Worm (Caenorhabditis elegans): ENCODE measurements around the gene srh-20.

Gene srh-20

DNA sequence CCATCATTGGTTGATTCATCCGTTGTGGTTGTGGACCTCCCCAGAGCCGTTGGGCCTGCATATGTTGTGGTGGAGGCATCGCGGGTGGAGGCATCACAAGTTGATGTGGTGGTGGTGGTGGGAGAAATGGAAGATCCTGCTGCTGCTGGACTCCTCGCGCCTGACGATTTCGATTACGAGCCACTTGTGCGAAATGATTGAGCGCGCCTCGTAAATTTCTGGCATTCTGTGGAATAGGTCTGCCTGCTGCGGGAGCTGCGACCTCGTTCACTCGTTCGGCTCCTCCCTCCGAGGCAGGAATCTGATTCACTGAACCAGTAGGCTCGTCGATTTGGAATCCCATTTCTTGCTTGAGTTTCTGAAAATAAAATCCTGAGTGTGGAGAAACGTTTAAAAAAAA, 36.0 kb downstream of the srh-20 start:
- no peak for TF ChIP-seq flt-1 (GFP tag; IDR thresholded peaks at IDR 0.05)
- 0 out of 2 replicates have a peak, but pooled peaks have one; percentile 30 for TF ChIP-seq scrt-1 (GFP tag; IDR thresholded peaks at IDR 0.05)

DNA sequence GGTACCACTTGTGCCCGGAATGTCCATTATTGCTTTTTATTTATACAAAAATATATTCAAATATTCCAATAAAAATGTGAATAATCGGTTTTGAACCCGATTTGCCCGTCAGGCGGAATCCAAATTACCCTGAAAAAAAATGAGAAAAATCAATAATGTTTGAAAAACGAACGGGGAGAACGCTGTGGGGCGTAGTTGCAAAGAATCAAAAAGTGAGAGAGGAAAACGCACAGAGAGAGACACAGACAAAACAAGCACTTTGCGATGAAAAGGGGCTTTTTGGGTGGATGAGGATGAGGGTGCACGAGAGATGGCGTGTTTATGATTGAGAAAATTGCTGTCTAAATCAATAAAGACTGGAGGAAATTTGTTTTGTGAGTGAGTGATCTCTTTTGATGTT, 38.2 kb downstream of the srh-20 start, which contains the start of gene tam-1:
Gene tam-1, minus strand, starts transcription at position 135 of the 400 bp plus-strand sequence.
- TF ChIP-seq ceh-36 (tag; optimal IDR thresholded peaks at IDR 0.05), result no peak
- TF ChIP-seq ceh-13 (GFP tag; optimal IDR thresholded peaks at IDR 0.05), result no peak
- no peak for TF ChIP-seq scrt-1 (GFP tag; IDR thresholded peaks at IDR 0.05)
- TF ChIP-seq flt-1 (GFP tag; IDR thresholded peaks at IDR 0.05), result no peak
- TF ChIP-seq sea-1 (GFP tag; conservative IDR thresholded peaks at IDR 0.05), result no peak
- TF ChIP-seq ets-7 (tag; optimal IDR thresholded peaks at IDR 0.05), result no peak
- peak; percentile 30 for TF ChIP-seq hmg-4 (GFP tag; optimal IDR thresholded peaks at IDR 0.05)
- no peak for TF ChIP-seq aly-1 (tag; optimal IDR thresholded peaks at IDR 0.05)
- TF ChIP-seq hmbx-1 (tag; optimal IDR thresholded peaks at IDR 0.05), result no peak
- no peak for TF ChIP-seq pes-1 (GFP tag; IDR thresholded peaks at IDR 0.05)
- TF ChIP-seq tra-4 (tag; optimal IDR thresholded peaks at IDR 0.05), result no peak
- TF ChIP-seq F13C5.2 (tag; optimal IDR thresholded peaks at IDR 0.05), result peak; percentile 39
- no peak for TF ChIP-seq tbx-37 (GFP tag; conservative IDR thresholded peaks at IDR 0.05)

DNA sequence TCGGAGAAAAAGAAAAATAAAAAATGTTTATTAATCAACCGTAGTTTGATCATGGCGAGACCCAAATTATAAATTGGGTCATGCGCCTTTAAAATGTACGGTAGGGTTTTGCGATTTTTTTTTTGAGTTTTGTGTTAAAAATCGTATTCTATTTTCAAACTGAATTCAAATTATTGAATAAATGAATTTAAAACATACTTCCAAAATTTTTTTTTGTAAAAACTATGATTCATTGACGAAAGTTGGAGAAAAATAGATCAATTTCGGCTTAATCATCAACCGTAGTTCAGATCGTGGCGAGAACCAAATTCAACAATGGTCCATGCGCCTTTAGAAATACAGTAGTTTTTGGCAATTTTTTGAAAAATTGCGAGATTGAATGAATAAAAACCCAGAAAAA, 38.9 kb downstream of the srh-20 start:
- no peak for TF ChIP-seq sea-1 (GFP tag; conservative IDR thresholded peaks at IDR 0.05)
- no peak for TF ChIP-seq hmbx-1 (tag; optimal IDR thresholded peaks at IDR 0.05)
- TF ChIP-seq aly-1 (tag; optimal IDR thresholded peaks at IDR 0.05), result no peak
- TF ChIP-seq ets-7 (tag; optimal IDR thresholded peaks at IDR 0.05), result no peak
- TF ChIP-seq ceh-13 (GFP tag; optimal IDR thresholded peaks at IDR 0.05), result no peak
- no peak for TF ChIP-seq B0310.2 (tag; optimal IDR thresholded peaks at IDR 0.05)
- TF ChIP-seq scrt-1 (GFP tag; IDR thresholded peaks at IDR 0.05), result no peak
- no peak for TF ChIP-seq ama-1 (optimal IDR thresholded peaks at IDR 0.05)
- no peak for TF ChIP-seq ceh-36 (tag; optimal IDR thresholded peaks at IDR 0.05)
- no peak for TF ChIP-seq flt-1 (GFP tag; IDR thresholded peaks at IDR 0.05)

DNA sequence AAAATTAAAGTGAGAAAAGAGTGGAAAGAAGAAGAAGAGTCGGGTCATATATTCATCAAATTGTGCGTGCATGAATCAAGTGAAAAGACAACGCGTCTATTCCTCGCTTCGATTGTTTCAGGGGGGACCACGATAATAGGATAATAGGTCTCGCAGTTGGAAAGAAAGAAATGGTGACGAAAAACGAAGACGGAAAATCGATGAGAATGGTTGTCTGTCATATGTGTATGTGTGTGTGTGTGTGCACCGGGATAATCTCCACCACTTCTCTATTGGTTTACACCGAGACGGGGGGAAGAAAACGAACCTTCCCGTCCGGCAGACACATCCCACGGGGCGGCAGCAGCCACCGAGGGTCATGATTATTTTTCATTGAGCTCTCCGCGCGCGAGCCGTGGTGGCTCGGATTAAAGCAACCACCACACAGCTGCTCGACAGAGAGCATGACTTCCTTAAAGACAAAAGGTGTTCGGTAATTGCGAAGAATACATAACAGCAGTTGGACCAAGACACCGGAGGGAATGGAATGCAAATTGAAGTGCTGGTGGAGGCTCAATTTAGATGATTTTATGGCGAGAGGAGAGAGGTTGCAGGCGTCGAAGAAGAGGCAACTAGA, 39.4 kb downstream of the srh-20 start:
- TF ChIP-seq scrt-1 (GFP tag; IDR thresholded peaks at IDR 0.05), result peak; percentile 78
- TF ChIP-seq ceh-36 (tag; optimal IDR thresholded peaks at IDR 0.05), result peak; percentile 45
- TF ChIP-seq tbx-11 (GFP tag; IDR thresholded peaks at IDR 0.05), result no peak
- TF ChIP-seq hmg-4 (GFP tag; optimal IDR thresholded peaks at IDR 0.05), result peak; percentile 52

DNA sequence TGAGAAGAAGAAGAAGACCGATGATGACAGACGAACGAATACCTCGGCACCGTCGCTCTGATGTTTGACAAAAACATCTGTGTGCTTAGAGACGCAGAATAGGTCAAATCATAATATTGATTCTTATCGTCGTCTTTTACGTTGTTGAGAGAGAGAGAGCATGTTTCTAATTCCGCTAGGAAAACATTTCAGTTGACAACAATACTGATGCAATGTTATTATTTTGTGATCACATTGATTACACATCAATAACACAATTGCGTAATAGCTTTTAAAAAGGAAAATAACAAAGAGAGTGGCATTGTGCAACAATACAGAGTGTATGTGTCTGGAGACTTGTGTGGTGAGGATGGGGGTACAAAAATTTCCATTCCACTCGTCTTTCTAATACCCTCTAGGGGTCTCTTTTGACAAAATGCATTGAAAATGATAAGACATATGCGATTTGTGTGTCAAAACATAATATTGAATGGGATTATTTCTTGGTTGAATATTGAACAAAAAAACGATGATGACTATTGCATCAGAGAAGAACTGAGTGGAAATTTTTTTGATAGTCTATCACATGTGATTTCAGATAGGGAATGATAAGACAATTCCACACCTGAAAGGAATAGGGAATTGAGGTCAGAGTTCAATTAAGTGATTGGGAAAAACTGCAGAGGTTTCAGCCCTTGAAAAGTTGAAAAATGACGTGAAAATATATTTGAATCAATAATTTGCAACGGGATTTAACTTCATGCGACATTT, 40.1 kb downstream of the srh-20 start:
- TF ChIP-seq B0310.2 (tag; optimal IDR thresholded peaks at IDR 0.05) (no peak), sea-1 (GFP tag; conservative IDR thresholded peaks at IDR 0.05) (no peak), hmbx-1 (tag; optimal IDR thresholded peaks at IDR 0.05) (no peak), scrt-1 (GFP tag; IDR thresholded peaks at IDR 0.05) (no peak), ama-1 (optimal IDR thresholded peaks at IDR 0.05) (no peak), tbx-37 (GFP tag; conservative IDR thresholded peaks at IDR 0.05) (no peak)

DNA sequence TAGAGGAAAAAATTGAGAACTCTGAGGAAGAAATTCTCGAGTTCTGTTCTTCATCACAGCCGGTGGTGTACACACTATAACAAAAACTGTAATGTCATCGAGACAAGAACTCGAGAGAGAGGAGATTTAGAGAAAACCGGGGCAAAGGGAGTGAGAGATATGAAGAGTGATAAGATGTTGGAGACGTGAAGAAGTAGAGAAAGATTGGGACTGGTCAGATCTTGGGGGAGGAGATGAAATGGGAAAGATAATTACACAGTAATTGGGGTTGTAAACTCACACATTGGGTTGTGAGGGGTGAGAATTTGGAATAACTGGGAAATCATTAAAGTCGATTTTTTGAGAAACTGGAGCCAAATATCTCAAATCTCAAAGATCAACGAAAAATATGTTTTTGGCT, 41.1 kb downstream of the srh-20 start:
- TF ChIP-seq tbx-37 (GFP tag; conservative IDR thresholded peaks at IDR 0.05), result no peak
- TF ChIP-seq tra-4 (tag; optimal IDR thresholded peaks at IDR 0.05), result no peak
- TF ChIP-seq F13C5.2 (tag; optimal IDR thresholded peaks at IDR 0.05), result no peak
- TF ChIP-seq ceh-13 (GFP tag; optimal IDR thresholded peaks at IDR 0.05), result no peak
- TF ChIP-seq scrt-1 (GFP tag; IDR thresholded peaks at IDR 0.05), result no peak
- TF ChIP-seq tbx-11 (GFP tag; IDR thresholded peaks at IDR 0.05), result no peak
- TF ChIP-seq aly-1 (tag; optimal IDR thresholded peaks at IDR 0.05), result no peak
- no peak for TF ChIP-seq B0310.2 (tag; optimal IDR thresholded peaks at IDR 0.05)
- no peak for TF ChIP-seq ceh-36 (tag; optimal IDR thresholded peaks at IDR 0.05)
- no peak for TF ChIP-seq ets-7 (tag; optimal IDR thresholded peaks at IDR 0.05)
- no peak for TF ChIP-seq hmg-4 (GFP tag; optimal IDR thresholded peaks at IDR 0.05)
- no peak for TF ChIP-seq hnd-1 (tag; optimal IDR thresholded peaks at IDR 0.05)
- no peak for TF ChIP-seq ama-1 (optimal IDR thresholded peaks at IDR 0.05)
- TF ChIP-seq sea-1 (GFP tag; conservative IDR thresholded peaks at IDR 0.05), result no peak
- no peak for TF ChIP-seq hmbx-1 (tag; optimal IDR thresholded peaks at IDR 0.05)
- TF ChIP-seq pes-1 (GFP tag; IDR thresholded peaks at IDR 0.05), result no peak

DNA sequence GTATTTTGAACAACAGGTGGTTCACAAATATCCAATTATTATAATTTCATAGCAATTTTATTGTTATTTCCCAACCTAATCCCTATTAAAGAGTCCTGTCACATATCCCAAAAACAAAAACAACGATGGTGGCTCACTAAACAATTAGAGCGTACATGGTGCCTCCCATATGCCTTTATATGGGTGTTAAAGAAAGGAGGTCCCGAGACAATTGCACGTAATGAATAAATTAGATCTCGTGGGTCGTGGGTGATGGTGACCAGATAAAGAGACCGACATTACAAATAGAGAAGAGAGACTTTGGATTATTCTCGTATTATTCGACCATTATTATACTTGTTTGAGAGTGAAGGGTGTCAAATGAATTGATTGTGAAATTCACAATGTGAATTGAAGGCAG, 42.5 kb downstream of the srh-20 start:
- TF ChIP-seq pes-1 (GFP tag; IDR thresholded peaks at IDR 0.05), result 0 out of 2 replicates have a peak, but pooled peaks have one; percentile 10
- TF ChIP-seq B0310.2 (tag; optimal IDR thresholded peaks at IDR 0.05), result no peak

DNA sequence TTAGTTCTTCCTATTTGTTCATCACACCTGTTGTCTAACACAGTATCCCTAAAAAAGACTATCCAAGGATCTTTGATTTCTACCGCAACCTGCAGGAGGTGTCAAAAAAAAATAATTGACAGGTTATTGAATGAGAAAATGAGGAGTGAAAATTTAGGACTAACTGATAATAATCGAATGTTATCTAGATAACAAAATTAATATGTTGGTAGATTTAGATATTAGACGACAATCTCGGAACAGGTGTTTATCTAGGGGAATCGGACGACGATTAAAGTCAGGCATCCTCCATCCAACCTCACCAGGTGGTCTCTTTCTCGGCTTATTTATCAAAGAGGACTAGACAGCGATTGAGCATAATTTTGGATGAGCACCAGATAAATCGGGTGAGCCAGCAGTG, 44.1 kb downstream of the srh-20 start:
- TF ChIP-seq flt-1 (GFP tag; IDR thresholded peaks at IDR 0.05) (no peak), scrt-1 (GFP tag; IDR thresholded peaks at IDR 0.05) (no peak), pes-1 (GFP tag; IDR thresholded peaks at IDR 0.05) (no peak), aly-1 (tag; optimal IDR thresholded peaks at IDR 0.05) (no peak), tbx-11 (GFP tag; IDR thresholded peaks at IDR 0.05) (no peak), ama-1 (optimal IDR thresholded peaks at IDR 0.05) (no peak), tra-4 (tag; optimal IDR thresholded peaks at IDR 0.05) (no peak), hmg-4 (GFP tag; optimal IDR thresholded peaks at IDR 0.05) (no peak), hnd-1 (tag; optimal IDR thresholded peaks at IDR 0.05) (no peak), F13C5.2 (tag; optimal IDR thresholded peaks at IDR 0.05) (no peak), sea-1 (GFP tag; conservative IDR thresholded peaks at IDR 0.05) (no peak), ceh-13 (GFP tag; optimal IDR thresholded peaks at IDR 0.05) (no peak), tbx-37 (GFP tag; conservative IDR thresholded peaks at IDR 0.05) (no peak), ets-7 (tag; optimal IDR thresholded peaks at IDR 0.05) (no peak), ceh-36 (tag; optimal IDR thresholded peaks at IDR 0.05) (no peak)

Measured in whole organism, early embryonic.